Worm (Caenorhabditis elegans): ENCODE data around the gene ZK616.2.

DNA sequence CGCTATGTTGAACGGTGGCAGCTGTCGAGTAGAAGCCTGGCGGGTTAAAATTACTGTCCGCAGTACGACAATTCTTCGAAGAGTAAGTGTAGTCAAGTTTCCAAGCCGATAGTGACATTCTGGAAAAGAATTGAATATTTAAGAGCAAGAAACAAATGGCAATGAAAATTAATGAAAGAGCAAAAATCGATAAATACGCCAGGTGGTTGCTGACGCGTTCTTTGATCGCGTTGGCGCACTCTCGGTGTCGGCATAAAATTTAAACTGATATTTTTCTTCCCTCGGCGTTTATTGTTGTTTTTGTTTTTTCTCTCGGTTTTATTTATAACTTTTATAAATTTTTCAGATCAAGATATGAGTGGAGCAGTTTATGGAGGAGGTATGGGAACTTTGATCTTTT is 3.0 kb upstream of the ZK616.2 start, which contains the start of the genes perm-3 and swsn-6:
- peak; percentile 60 for TF ChIP-seq ces-1 (GFP tag; optimal IDR thresholded peaks at IDR 0.05)
- TF ChIP-seq elt-3 (tag; optimal IDR thresholded peaks at IDR 0.05) = no peak
- TF ChIP-seq lin-13 (tag; optimal IDR thresholded peaks at IDR 0.05) = peak; percentile 88
- TF ChIP-seq unc-62 (GFP tag; optimal IDR thresholded peaks at IDR 0.05) = no peak
- TF ChIP-seq pha-4 (tag; optimal IDR thresholded peaks at IDR 0.05) = peak; percentile 58

All from whole organism, mixed stage, embryonic.